Worm (Caenorhabditis elegans): ENCODE results near the gene C40H1.8.

DNA sequence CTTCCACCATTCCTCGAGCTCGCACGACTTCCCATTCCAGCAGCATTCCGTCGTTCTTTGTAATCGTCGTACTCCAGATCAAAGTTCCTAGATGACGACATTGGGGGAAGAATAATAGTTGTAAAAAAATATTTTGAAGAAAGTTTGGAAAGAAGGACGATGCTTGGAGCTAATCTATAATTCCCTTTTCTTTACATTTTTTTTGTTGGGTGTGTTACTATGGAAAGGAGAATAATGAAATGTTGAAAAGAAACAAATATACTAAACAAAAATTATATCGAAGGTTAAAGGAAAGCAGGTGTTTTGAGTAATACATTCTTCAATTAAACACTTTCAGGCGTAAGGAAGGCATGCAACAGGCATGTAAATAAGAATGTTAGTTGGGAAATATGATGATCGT lies 14.7 kb downstream of the C40H1.8 start, which contains the start of gene C40H1.3:
- TF ChIP-seq lin-11 (tag; optimal IDR thresholded peaks at IDR 0.05): no peak
- TF ChIP-seq aly-2 (tag; optimal IDR thresholded peaks at IDR 0.05): no peak
- no peak for TF ChIP-seq nhr-237 (tag; optimal IDR thresholded peaks at IDR 0.05)
- no peak for TF ChIP-seq nhr-25 (tag; optimal IDR thresholded peaks at IDR 0.05)
- TF ChIP-seq unc-62 (GFP tag; optimal IDR thresholded peaks at IDR 0.05): no peak
- TF ChIP-seq unc-55 (GFP tag; optimal IDR thresholded peaks at IDR 0.05): no peak
- TF ChIP-seq lin-39 (tag; optimal IDR thresholded peaks at IDR 0.05): no peak
- TF ChIP-seq nhr-11 (tag; optimal IDR thresholded peaks at IDR 0.05): no peak
- no peak for TF ChIP-seq nhr-21 (tag; optimal IDR thresholded peaks at IDR 0.05)

Data from whole organism, L2 larva.